Worm (Caenorhabditis elegans) whole organism, young adult: Measurements from ENCODE around the gene Y43F8C.15.
A peak's percentile ranks its signal among the peaks of the same experiment; 100 is the strongest.

Source experiments
- B0261.1 ChIP-seq: sonication (generic microtip); optimal IDR thresholded peaks from 2 replicates; lab custom pipeline; 2016; ENCODE audit warnings: mild to moderate bottlenecking, missing genetic modification characterization, moderate library complexity, missing compliant biosample characterization
- F10E7.11 ChIP-seq: sonication (generic microtip); optimal IDR thresholded peaks from 2 replicates; lab custom pipeline; 2017; ENCODE audit warnings: mild to moderate bottlenecking, missing genetic modification characterization, moderate library complexity, missing compliant biosample characterization
- F22D6.2 ChIP-seq: sonication (generic microtip); optimal IDR thresholded peaks from 2 replicates; lab custom pipeline; 2016; ENCODE audit warnings: mild to moderate bottlenecking, missing genetic modification characterization, missing compliant biosample characterization
- F57A8.1 ChIP-seq: fragments of 200-800 bp; sonication (Bioruptor generic); optimal IDR thresholded peaks from 2 replicates; lab custom pipeline; 2018; ENCODE audit warnings: mild to moderate bottlenecking, missing genetic modification characterization, moderate library complexity, missing compliant biosample characterization
- K12H6.12 ChIP-seq: fragments of 200-800 bp; sonication (Bioruptor generic); optimal IDR thresholded peaks from 2 replicates; lab custom pipeline; 2018; ENCODE audit warnings: mild to moderate bottlenecking, missing genetic modification characterization, missing compliant biosample characterization
- T26A5.8 ChIP-seq: sonication (generic microtip); optimal IDR thresholded peaks from 2 replicates; lab custom pipeline; 2016; ENCODE audit warnings: missing genetic modification characterization, missing compliant biosample characterization
- Y56A3A.18 ChIP-seq: fragments of 200-800 bp; sonication (Bioruptor generic); IDR thresholded peaks from 2 replicates; pipeline ENCODE4 v1.3.6; 2022; ENCODE audit warnings: missing genetic modification reagents, missing genetic modification characterization, missing compliant biosample characterization
- ZK185.1 ChIP-seq: sonication (generic microtip); optimal IDR thresholded peaks from 2 replicates; lab custom pipeline; 2016; ENCODE audit warnings: mild to moderate bottlenecking, missing genetic modification characterization, missing compliant biosample characterization; ENCODE audit not compliant: poor library complexity, severe bottlenecking
- aptf-2 ChIP-seq: fragments of 200-800 bp; sonication (Bioruptor generic); conservative IDR thresholded peaks from 2 replicates; pipeline ENCODE4 v1.3.6; 2022; ENCODE audit warnings: missing genetic modification reagents, missing genetic modification characterization, missing compliant biosample characterization
- athp-1 ChIP-seq: sonication (generic microtip); optimal IDR thresholded peaks from 2 replicates; lab custom pipeline; 2017; ENCODE audit warnings: mild to moderate bottlenecking, missing genetic modification characterization, missing compliant biosample characterization
- cebp-1 ChIP-seq, 2 experiments: fragments of 200-800 bp in 1 of 2; sonication (Bioruptor generic) in 1 of 2; sonication (generic microtip) in 1 of 2; IDR thresholded peaks in 1 of 2; optimal IDR thresholded peaks in 1 of 2; 2 replicates each; pipeline versions ENCODE4 v1.3.6 to Lab custom; 2017 to 2022; ENCODE audit warnings: missing compliant biosample characterization in 2 of 2, missing genetic modification characterization in 2 of 2, mild to moderate bottlenecking in 1 of 2, missing genetic modification reagents in 1 of 2, moderate library complexity in 1 of 2
- ceh-100 ChIP-seq: fragments of 200-800 bp; sonication (Bioruptor generic); IDR thresholded peaks from 2 replicates; pipeline ENCODE4 v1.3.6; 2022; ENCODE audit warnings: missing genetic modification reagents, missing genetic modification characterization, missing compliant biosample characterization
- ceh-27 ChIP-seq: fragments of 200-800 bp; sonication (Bioruptor generic); optimal IDR thresholded peaks from 2 replicates; lab custom pipeline; 2018; ENCODE audit warnings: mild to moderate bottlenecking, missing genetic modification characterization, moderate library complexity, missing compliant biosample characterization
- ceh-58 ChIP-seq: fragments of 200-800 bp; sonication (Bioruptor generic); IDR thresholded peaks from 2 replicates; pipeline ENCODE4 v1.3.6; 2022; ENCODE audit warnings: missing genetic modification characterization, missing compliant biosample characterization
- ceh-79 ChIP-seq: sonication (generic microtip); optimal IDR thresholded peaks from 2 replicates; lab custom pipeline; 2017; ENCODE audit warnings: mild to moderate bottlenecking, missing genetic modification characterization, missing compliant biosample characterization
- ceh-91 ChIP-seq: fragments of 200-800 bp; sonication (Bioruptor generic); IDR thresholded peaks from 2 replicates; pipeline ENCODE4 v1.3.6; 2022; ENCODE audit warnings: missing genetic modification reagents, missing genetic modification characterization, missing compliant biosample characterization
- die-1 ChIP-seq: sonication (generic microtip); optimal IDR thresholded peaks from 2 replicates; lab custom pipeline; 2016; ENCODE audit warnings: missing genotype, mild to moderate bottlenecking, missing genetic modification characterization, missing compliant biosample characterization
- dox-1 ChIP-seq: fragments of 200-800 bp; sonication (Bioruptor generic); IDR thresholded peaks from 2 replicates; pipeline ENCODE4 v1.3.6; 2022; ENCODE audit warnings: missing genetic modification reagents, missing genetic modification characterization, missing compliant biosample characterization
- dpff-1 ChIP-seq: sonication (generic microtip); optimal IDR thresholded peaks from 2 replicates; lab custom pipeline; 2017; ENCODE audit warnings: mild to moderate bottlenecking, missing genetic modification characterization, missing compliant biosample characterization
- egl-18 ChIP-seq: fragments of 200-800 bp; sonication (Bioruptor generic); IDR thresholded peaks from 2 replicates; pipeline ENCODE4 v1.3.6; 2022; ENCODE audit warnings: missing genetic modification reagents, missing genetic modification characterization, missing compliant biosample characterization
- fkh-3 ChIP-seq: sonication (generic microtip); optimal IDR thresholded peaks from 2 replicates; lab custom pipeline; 2016; ENCODE audit warnings: mild to moderate bottlenecking, missing genetic modification characterization, missing compliant biosample characterization
- gei-17 ChIP-seq: fragments of 200-800 bp; sonication (Bioruptor generic); optimal IDR thresholded peaks from 2 replicates; lab custom pipeline; 2018; ENCODE audit warnings: mild to moderate bottlenecking, missing genetic modification characterization, missing compliant biosample characterization
- hmg-1.2 ChIP-seq: fragments of 200-800 bp; sonication (Bioruptor generic); IDR thresholded peaks from 2 replicates; pipeline ENCODE4 v1.3.6; 2022; ENCODE audit warnings: missing genetic modification reagents, missing genetic modification characterization, missing compliant biosample characterization
- hmg-20 ChIP-seq: fragments of 200-800 bp; sonication (Bioruptor generic); IDR thresholded peaks from 2 replicates; pipeline ENCODE4 v1.3.6; 2022; ENCODE audit warnings: missing genetic modification reagents, missing genetic modification characterization, missing compliant biosample characterization
- hrde-1 ChIP-seq: sonication (generic microtip); optimal IDR thresholded peaks from 2 replicates; lab custom pipeline; 2016; ENCODE audit warnings: missing genetic modification characterization, mild to moderate bottlenecking, missing compliant biosample characterization, moderate library complexity, missing genotype, missing genetic modification reagents, borderline replicate concordance
- lag-1 ChIP-seq: fragments of 200-800 bp; sonication (Bioruptor generic); IDR thresholded peaks from 2 replicates; pipeline ENCODE4 v1.3.6; 2022; ENCODE audit warnings: missing genetic modification reagents, missing genetic modification characterization, missing compliant biosample characterization
- let-607 ChIP-seq, 2 experiments: fragments of 200-800 bp in 1 of 2; sonication (Bioruptor generic) in 1 of 2; sonication (generic microtip) in 1 of 2; optimal IDR thresholded peaks; 2 replicates each; lab custom pipeline; 2016 to 2018; ENCODE audit warnings: mild to moderate bottlenecking in 2 of 2, missing compliant biosample characterization in 2 of 2, missing genetic modification characterization in 2 of 2, moderate library complexity in 2 of 2, missing genotype in 1 of 2
- lin-54 ChIP-seq: fragments of 200-800 bp; sonication (Bioruptor generic); optimal IDR thresholded peaks from 2 replicates; lab custom pipeline; 2018; ENCODE audit warnings: mild to moderate bottlenecking, missing genetic modification characterization, missing compliant biosample characterization
- mcd-1 ChIP-seq: fragments of 200-800 bp; sonication (Bioruptor generic); IDR thresholded peaks from 2 replicates; pipeline ENCODE4 v1.3.6; 2022; ENCODE audit warnings: missing genetic modification reagents, missing genetic modification characterization, missing compliant biosample characterization
- mel-28 ChIP-seq: sonication (generic microtip); optimal IDR thresholded peaks from 2 replicates; lab custom pipeline; 2016; ENCODE audit warnings: borderline replicate concordance, mild to moderate bottlenecking, missing genetic modification characterization, missing compliant biosample characterization
- nfyb-1 ChIP-seq: fragments of 200-800 bp; sonication (Bioruptor generic); IDR thresholded peaks from 2 replicates; pipeline ENCODE4 v1.3.6; 2022; ENCODE audit warnings: missing genetic modification reagents, missing genetic modification characterization, missing compliant biosample characterization
- nhr-179 ChIP-seq: sonication (generic microtip); optimal IDR thresholded peaks from 2 replicates; lab custom pipeline; 2016; ENCODE audit warnings: mild to moderate bottlenecking, missing genetic modification characterization, missing compliant biosample characterization
- nhr-27 ChIP-seq: fragments of 200-800 bp; sonication (Bioruptor generic); optimal IDR thresholded peaks from 2 replicates; lab custom pipeline; 2018; ENCODE audit warnings: mild to moderate bottlenecking, missing genetic modification characterization, moderate library complexity, missing compliant biosample characterization
- nhr-80 ChIP-seq: sonication (generic microtip); optimal IDR thresholded peaks from 2 replicates; lab custom pipeline; 2016; ENCODE audit warnings: missing genetic modification characterization, missing compliant biosample characterization
- nhr-90 ChIP-seq: sonication (generic microtip); optimal IDR thresholded peaks from 2 replicates; lab custom pipeline; 2016; ENCODE audit warnings: missing genotype, mild to moderate bottlenecking, missing genetic modification characterization, missing compliant biosample characterization
- pha-4 ChIP-seq: fragments of 150-350 bp; sonication (generic microtip); optimal IDR thresholded peaks from 2 replicates; lab custom pipeline; 2014; ENCODE audit warnings: missing biosample characterization, missing genetic modification reagents, missing genetic modification characterization
- sdz-38 ChIP-seq: sonication (generic microtip); optimal IDR thresholded peaks from 2 replicates; lab custom pipeline; 2016; ENCODE audit warnings: missing genotype, missing genetic modification characterization, missing compliant biosample characterization
- snpc-4 ChIP-seq, 5 experiments: fragments of 150-350 bp in 1 of 5; sonication (generic microtip) in 4 of 5; optimal IDR thresholded peaks; 2 replicates each; lab custom pipeline; 2014 to 2018; ENCODE audit warnings: missing genetic modification characterization in 5 of 5, missing biosample characterization in 3 of 5, antibody characterized with exemption in 2 of 5, mild to moderate bottlenecking in 2 of 5, missing compliant biosample characterization in 2 of 5, missing genotype in 2 of 5, moderate library complexity in 2 of 5, missing genetic modification reagents in 1 of 5
- tbp1 ChIP-seq: fragments of 200-800 bp; sonication (Bioruptor generic); optimal IDR thresholded peaks from 2 replicates; lab custom pipeline; 2018; ENCODE audit warnings: mild to moderate bottlenecking, missing genetic modification characterization, missing compliant biosample characterization
- tbx-9 ChIP-seq: sonication (generic microtip); optimal IDR thresholded peaks from 2 replicates; lab custom pipeline; 2016; ENCODE audit warnings: borderline replicate concordance, missing genetic modification characterization, inconsistent platforms, missing compliant biosample characterization
- tlf-1 ChIP-seq: fragments of 200-800 bp; sonication (Bioruptor generic); optimal IDR thresholded peaks from 2 replicates; lab custom pipeline; 2018; ENCODE audit warnings: mild to moderate bottlenecking, missing genetic modification characterization, missing compliant biosample characterization
- unc-130 ChIP-seq: sonication (generic microtip); optimal IDR thresholded peaks from 2 replicates; lab custom pipeline; 2016; ENCODE audit warnings: missing genetic modification reagents, missing genetic modification characterization, missing compliant biosample characterization
- unc-62 ChIP-seq: fragments of 150-350 bp; optimal IDR thresholded peaks from 2 replicates; lab custom pipeline; 2014; ENCODE audit warnings: missing biosample characterization, missing genetic modification reagents, missing genetic modification characterization
- xnd-1 ChIP-seq: sonication (generic microtip); optimal IDR thresholded peaks from 2 replicates; lab custom pipeline; 2016; ENCODE audit warnings: missing genotype, missing genetic modification reagents, missing genetic modification characterization, missing compliant biosample characterization
- zim-3 ChIP-seq: sonication (generic microtip); optimal IDR thresholded peaks from 2 replicates; lab custom pipeline; 2017; ENCODE audit warnings: mild to moderate bottlenecking, missing genetic modification characterization, moderate library complexity, missing compliant biosample characterization
- ztf-26 ChIP-seq: sonication (generic microtip); optimal IDR thresholded peaks from 2 replicates; lab custom pipeline; 2017; ENCODE audit warnings: missing genetic modification characterization, missing compliant biosample characterization
- ztf-28 ChIP-seq: fragments of 200-800 bp; sonication (Bioruptor generic); IDR thresholded peaks from 2 replicates; pipeline ENCODE4 v1.3.6; 2022; ENCODE audit warnings: missing genetic modification reagents, missing genetic modification characterization, missing compliant biosample characterization

The Y43F8C.15 gene

DNA sequence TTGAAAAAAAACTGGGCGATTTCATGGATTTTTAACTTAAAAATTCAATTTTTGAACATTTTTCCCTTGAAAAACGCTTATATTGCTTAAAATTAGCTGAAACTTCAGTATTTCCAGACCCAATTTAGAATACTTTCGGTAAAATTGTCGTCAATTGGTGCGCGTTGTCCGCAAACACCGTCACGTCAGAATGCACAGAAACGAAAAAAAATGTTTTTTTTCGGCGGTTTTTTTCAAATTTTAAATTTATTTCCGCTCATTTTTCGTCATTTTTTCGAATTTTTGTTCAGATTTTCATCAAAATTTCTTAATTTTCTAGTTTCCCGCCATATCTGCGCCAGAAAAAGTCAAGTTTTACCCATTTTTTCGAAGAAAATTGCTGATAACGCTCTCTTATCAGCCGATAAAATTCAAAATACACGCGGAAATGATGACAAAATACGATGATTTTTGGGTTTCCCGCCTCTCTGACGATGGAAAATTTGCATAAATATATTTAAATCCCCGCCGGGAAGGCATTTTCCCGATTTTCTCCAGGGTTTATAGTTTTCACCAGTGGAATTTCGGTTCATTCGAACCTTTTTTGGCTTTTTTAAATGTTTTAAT is 37.0 kb downstream of the Y43F8C.15 start (continued):
- TF ChIP-seq snpc-4 (GFP tag; optimal IDR thresholded peaks at IDR 0.05; lab: Kevin White, UChicago) (no peak), snpc-4 (tag; optimal IDR thresholded peaks at IDR 0.05; lab: Kevin White, UChicago) (no peak), nhr-80 (tag; lab: Kevin White, UChicago) (no peak), F57A8.1 (GFP tag; lab: Kevin White, UChicago) (no peak), hmg-1.2 (GFP tag; lab: Robert Waterston, UW) (0 out of 2 replicates have a peak, but pooled peaks have one; percentile 9), tbx-9 (tag; lab: Kevin White, UChicago) (no peak), pha-4 (tag; lab: Kevin White, UChicago) (no peak), K12H6.12 (tag; lab: Kevin White, UChicago) (no peak), unc-62 (GFP tag; lab: Kevin White, UChicago) (no peak), gei-17 (GFP tag; lab: Kevin White, UChicago) (no peak), tlf-1 (GFP tag; lab: Kevin White, UChicago) (no peak), lin-54 (GFP tag; lab: Kevin White, UChicago) (peak; percentile 66), F22D6.2 (tag; lab: Kevin White, UChicago) (no peak), ceh-100 (GFP tag; lab: Robert Waterston, UW) (no peak), egl-18 (GFP tag; lab: Robert Waterston, UW) (no peak), Y56A3A.18 (GFP tag; lab: Robert Waterston, UW) (no peak), dpff-1 (no peak), athp-1 (tag; lab: Kevin White, UChicago) (no peak), nhr-90 (tag; lab: Kevin White, UChicago) (no peak), cebp-1 (GFP tag; IDR thresholded peaks at IDR 0.05; lab: Robert Waterston, UW) (no peak), cebp-1 (tag; optimal IDR thresholded peaks at IDR 0.05; lab: Kevin White, UChicago) (no peak), hrde-1 (tag; lab: Kevin White, UChicago) (no peak), ztf-26 (tag; lab: Kevin White, UChicago) (no peak), nfyb-1 (GFP tag; lab: Robert Waterston, UW) (no peak), die-1 (tag; lab: Kevin White, UChicago) (no peak), sdz-38 (tag; lab: Kevin White, UChicago) (no peak), ceh-79 (no peak), lag-1 (GFP tag; lab: Robert Waterston, UW) (no peak), B0261.1 (no peak), xnd-1 (peak; percentile 64), zim-3 (tag; lab: Kevin White, UChicago) (no peak), unc-130 (GFP tag; lab: Kevin White, UChicago) (no peak), hmg-20 (no peak), ceh-27 (GFP tag; lab: Kevin White, UChicago) (no peak), ceh-58 (no peak), T26A5.8 (no peak), ZK185.1 (tag; lab: Kevin White, UChicago) (no peak), mcd-1 (GFP tag; lab: Robert Waterston, UW) (no peak), mel-28 (tag; lab: Kevin White, UChicago) (no peak), let-607 (tag; optimal IDR thresholded peaks at IDR 0.05; lab: Kevin White, UChicago) (no peak), ceh-91 (peak; percentile 55; the same call in 1 of the 2 replicates), nhr-179 (tag; lab: Kevin White, UChicago) (no peak), tbp1 (GFP tag; lab: Kevin White, UChicago) (no peak), aptf-2 (no peak), ztf-28 (GFP tag; lab: Robert Waterston, UW) (no peak), nhr-27 (tag; lab: Kevin White, UChicago) (no peak), fkh-3 (tag; lab: Kevin White, UChicago) (no peak), dox-1 (peak; percentile 35; the same call in 1 of the 2 replicates), F10E7.11 (tag; lab: Kevin White, UChicago) (no peak)
